Fruit fly (Drosophila melanogaster): Measurements from ENCODE around the gene Ras64B.

The Ras64B gene

dm6 chr3L:4159264-4159663 lies 20.4 kb downstream of the Ras64B start (continued):
- peak; percentile 66 for TF ChIP-seq sens (GFP tag)
- no peak for TF ChIP-seq salm (tag; optimal IDR thresholded peaks at IDR 0.05)
- TF ChIP-seq YL-1 (GFP tag; optimal IDR thresholded peaks at IDR 0.05), result no peak
- no peak for TF ChIP-seq CG12219 (GFP tag; optimal IDR thresholded peaks at IDR 0.05)
- TF ChIP-seq Nf-YB (GFP tag; optimal IDR thresholded peaks at IDR 0.05), result peak; percentile 93
- no peak for TF ChIP-seq Oli (tag; optimal IDR thresholded peaks at IDR 0.05)
- TF ChIP-seq tap (tag; optimal IDR thresholded peaks at IDR 0.05), result no peak
- TF ChIP-seq Asciz (GFP tag; optimal IDR thresholded peaks at IDR 0.05), result no peak
- peak; percentile 48 for TF ChIP-seq sqz (GFP tag; optimal IDR thresholded peaks at IDR 0.05)
- no peak for TF ChIP-seq Nf-YA (GFP tag; IDR thresholded peaks at IDR 0.05)
- TF ChIP-seq CoRest (tag; optimal IDR thresholded peaks at IDR 0.05), result no peak
- no peak for TF ChIP-seq CG12942 (GFP tag; optimal IDR thresholded peaks at IDR 0.05)
- no peak for TF ChIP-seq vfl (GFP tag; optimal IDR thresholded peaks at IDR 0.05)
- no peak for TF ChIP-seq CG11695 (GFP tag; IDR thresholded peaks at IDR 0.05)
- no peak for TF ChIP-seq slbo (GFP tag; IDR thresholded peaks at IDR 0.05)
- TF ChIP-seq Dref (GFP tag; IDR thresholded peaks at IDR 0.05), result no peak
- TF ChIP-seq E2f2 (GFP tag; IDR thresholded peaks at IDR 0.05), result no peak
- TF ChIP-seq ab (GFP tag; optimal IDR thresholded peaks at IDR 0.05), result no peak
- TF ChIP-seq CG12155 (GFP tag; optimal IDR thresholded peaks at IDR 0.05), result peak; percentile 30
- no peak for TF ChIP-seq pho (GFP tag; optimal IDR thresholded peaks at IDR 0.05)
- no peak for TF ChIP-seq Abd-B (GFP tag; optimal IDR thresholded peaks at IDR 0.05)
- no peak for TF ChIP-seq CG13424 (tag; optimal IDR thresholded peaks at IDR 0.05)
- no peak for TF ChIP-seq Ravus (GFP tag; IDR thresholded peaks at IDR 0.05)

- peak; percentile 92 for TF ChIP-seq Deaf1 (tag; optimal IDR thresholded peaks at IDR 0.05)
- TF ChIP-seq Trl (optimal IDR thresholded peaks at IDR 0.05), result peak; percentile 7 to 66
- TF ChIP-seq Trl (GFP tag; optimal IDR thresholded peaks at IDR 0.05), result no peak
- no peak for TF ChIP-seq CG8924 (tag; optimal IDR thresholded peaks at IDR 0.05)
- TF ChIP-seq Jarid2 (GFP tag; optimal IDR thresholded peaks at IDR 0.05), result peak; percentile 0
- TF ChIP-seq nom (GFP tag; optimal IDR thresholded peaks at IDR 0.05), result peak; percentile 13
- TF ChIP-seq Nf-YB (GFP tag; optimal IDR thresholded peaks at IDR 0.05), result peak; percentile 58
- no peak for TF ChIP-seq Nf-YA (GFP tag; IDR thresholded peaks at IDR 0.05)
- peak; percentile 31 for TF ChIP-seq Blimp-1 (GFP tag; optimal IDR thresholded peaks at IDR 0.05)
- peak; percentile 83 for TF ChIP-seq Nf-YC (tag; optimal IDR thresholded peaks at IDR 0.05)
- peak; percentile 25 for TF ChIP-seq sqz (GFP tag; optimal IDR thresholded peaks at IDR 0.05)
- no peak for TF ChIP-seq Ada2b (GFP tag; IDR thresholded peaks at IDR 0.05)
- TF ChIP-seq Kr (GFP tag; optimal IDR thresholded peaks at IDR 0.05), result peak; percentile 56
- peak; percentile 95 for TF ChIP-seq z (GFP tag; IDR thresholded peaks at IDR 0.05)
- TF ChIP-seq CG7271 (tag; optimal IDR thresholded peaks at IDR 0.05), result peak; percentile 38
- TF ChIP-seq pros (GFP tag; optimal IDR thresholded peaks at IDR 0.05), result peak; percentile 91
- 0 out of 2 replicates have a peak, but pooled peaks have one; percentile 7 for TF ChIP-seq CG17328 (GFP tag; IDR thresholded peaks at IDR 0.05)
These were observed 22.1 kb downstream of the Ras64B start, which contains the start of gene nab for dm6 chr3L:4160926-4161325. Gene nab (minus strand): TSS chr3L:4160932.

dm6 chr3L:4167353-4167842 lies 28.5 kb downstream of the Ras64B start, which contains the start of gene mas:
Gene mas (minus strand): TSS chr3L:4167464.
- TF ChIP-seq CG13123 (GFP tag; optimal IDR thresholded peaks at IDR 0.05), result no peak
- TF ChIP-seq lov (optimal IDR thresholded peaks at IDR 0.05), result no peak
- TF ChIP-seq lov (GFP tag; IDR thresholded peaks at IDR 0.05), result no peak
- peak in 1 of 2 experiments; percentile 40 for TF ChIP-seq tll (GFP tag; optimal IDR thresholded peaks at IDR 0.05)
- peak; percentile 93 for TF ChIP-seq cad (GFP tag; optimal IDR thresholded peaks at IDR 0.05)
- 0 out of 3 replicates have a peak, but pooled peaks have one; percentile 16 for TF ChIP-seq ci (GFP tag; IDR thresholded peaks at IDR 0.05)
- no peak for TF ChIP-seq nom (GFP tag; optimal IDR thresholded peaks at IDR 0.05)
- peak in 1 of 2 experiments; percentile 41 for TF ChIP-seq Trl (optimal IDR thresholded peaks at IDR 0.05)
- no peak for TF ChIP-seq Trl (GFP tag; optimal IDR thresholded peaks at IDR 0.05)
- TF ChIP-seq Sox102F (GFP tag; optimal IDR thresholded peaks at IDR 0.05), result no peak
- TF ChIP-seq Blimp-1 (GFP tag; optimal IDR thresholded peaks at IDR 0.05), result peak; percentile 32
- no peak for TF ChIP-seq CG34224 (GFP tag; IDR thresholded peaks at IDR 0.05; ENCODE audit: partially characterized antibody)
- TF ChIP-seq ken (GFP tag; IDR thresholded peaks at IDR 0.05), result 0 out of 3 replicates have a peak, but pooled peaks have one; percentile 35
- TF ChIP-seq Med (GFP tag), result peak; percentile 43
- TF ChIP-seq CG6765 (GFP tag; optimal IDR thresholded peaks at IDR 0.05), result no peak
- TF ChIP-seq knrl (GFP tag; IDR thresholded peaks at IDR 0.05; ENCODE audit: partially characterized antibody), result no peak

Data from whole organism, embryonic.